Fruit fly (Drosophila melanogaster) whole organism, prepupa: ENCODE results near the gene CG1622.
A peak's percentile ranks its signal among the peaks of the same experiment; 100 is the strongest.

ENCODE experiments used
- Blimp-1 ChIP-seq: fragments of 200-800 bp; sonication (Bioruptor generic); optimal IDR thresholded peaks from 3 replicates; lab custom pipeline; 2017; ENCODE audit warnings: missing biosample characterization, missing genetic modification characterization, mild to moderate bottlenecking, moderate library complexity, missing genetic modification reagents
- CG10669 ChIP-seq: fragments of 200-800 bp; sonication (Bioruptor generic); optimal IDR thresholded peaks from 3 replicates; lab custom pipeline; 2018; ENCODE audit warnings: missing biosample characterization, mild to moderate bottlenecking, missing genetic modification characterization, moderate library complexity
- CG11902 ChIP-seq: fragments of 200-800 bp; sonication (Bioruptor generic); optimal IDR thresholded peaks from 3 replicates; lab custom pipeline; 2016; ENCODE audit warnings: missing biosample characterization, missing genetic modification characterization
- CG15336 ChIP-seq: fragments of 200-800 bp; sonication (Bioruptor generic); IDR thresholded peaks from 2 replicates; pipeline ENCODE4 v1.3.6; 2022; ENCODE audit warnings: missing biosample characterization, missing genetic modification characterization
- CG16779 ChIP-seq: fragments of 200-800 bp; sonication (Bioruptor generic); optimal IDR thresholded peaks from 3 replicates; lab custom pipeline; 2017; ENCODE audit warnings: missing biosample characterization, mild to moderate bottlenecking, missing genetic modification characterization
- CG31627 ChIP-seq: fragments of 200-800 bp; sonication (Bioruptor generic); optimal IDR thresholded peaks from 3 replicates; lab custom pipeline; 2016; ENCODE audit warnings: missing biosample characterization, missing genetic modification characterization
- CG32006 ChIP-seq: fragments of 200-800 bp; sonication (Bioruptor generic); optimal IDR thresholded peaks from 3 replicates; lab custom pipeline; 2017; ENCODE audit warnings: missing biosample characterization, mild to moderate bottlenecking, missing genetic modification characterization
- CG3919 ChIP-seq: fragments of 200-800 bp; sonication (Bioruptor generic); optimal IDR thresholded peaks from 3 replicates; lab custom pipeline; 2016; ENCODE audit warnings: missing biosample characterization, missing genetic modification characterization
- CG4318 ChIP-seq: fragments of 200-800 bp; sonication (Bioruptor generic); optimal IDR thresholded peaks from 3 replicates; lab custom pipeline; 2017; ENCODE audit warnings: missing biosample characterization, mild to moderate bottlenecking, missing genetic modification characterization
- CG6276 ChIP-seq: fragments of 200-800 bp; sonication (Bioruptor generic); optimal IDR thresholded peaks from 2 replicates; lab custom pipeline; 2017; ENCODE audit warnings: missing biosample characterization, mild to moderate bottlenecking, missing genetic modification characterization
- CG6792 ChIP-seq: fragments of 200-800 bp; sonication (Bioruptor generic); optimal IDR thresholded peaks from 3 replicates; lab custom pipeline; 2016; ENCODE audit warnings: missing biosample characterization, missing genetic modification characterization
- CG6808 ChIP-seq: fragments of 200-800 bp; sonication (Bioruptor generic); optimal IDR thresholded peaks from 3 replicates; lab custom pipeline; 2017; ENCODE audit warnings: missing biosample characterization, missing genetic modification characterization, mild to moderate bottlenecking, moderate library complexity, missing genetic modification reagents
- CG6854 ChIP-seq: fragments of 200-800 bp; sonication (Bioruptor generic); optimal IDR thresholded peaks from 2 replicates; lab custom pipeline; 2017; ENCODE audit warnings: missing biosample characterization, mild to moderate bottlenecking, missing genetic modification characterization
- CG8119 ChIP-seq: fragments of 200-800 bp; sonication (Bioruptor generic); IDR thresholded peaks from 3 replicates; pipeline ENCODE4 v1.3.6; 2022; ENCODE audit warnings: missing biosample characterization, missing genetic modification characterization
- CG8319 ChIP-seq: fragments of 200-800 bp; sonication (Bioruptor generic); optimal IDR thresholded peaks from 3 replicates; lab custom pipeline; 2016; ENCODE audit warnings: missing biosample characterization, missing genetic modification characterization
- CG8632 ChIP-seq: fragments of 200-800 bp; sonication (Bioruptor generic); optimal IDR thresholded peaks from 3 replicates; lab custom pipeline; 2016; ENCODE audit warnings: missing biosample characterization, missing genetic modification characterization
- CG9139 ChIP-seq: fragments of 200-800 bp; sonication (Bioruptor generic); optimal IDR thresholded peaks from 3 replicates; lab custom pipeline; 2017; ENCODE audit warnings: missing biosample characterization, mild to moderate bottlenecking, missing genetic modification characterization
- Eip75B ChIP-seq: fragments of 200-800 bp; sonication (Bioruptor generic); optimal IDR thresholded peaks from 3 replicates; lab custom pipeline; 2016; ENCODE audit warnings: missing biosample characterization, missing genetic modification characterization
- Eip78C ChIP-seq: fragments of 200-800 bp; sonication (Bioruptor generic); peaks from one replicate; lab custom pipeline; 2016; ENCODE audit warnings: missing biosample characterization, missing genetic modification characterization
- Ets96B ChIP-seq: fragments of 200-800 bp; optimal IDR thresholded peaks from 2 replicates; lab custom pipeline; 2019; ENCODE audit warnings: missing biosample characterization, mild to moderate bottlenecking, missing genetic modification characterization, moderate library complexity
- Gug ChIP-seq: fragments of 200-800 bp; sonication (Bioruptor generic); IDR thresholded peaks from 2 replicates; pipeline ENCODE4 v1.3.6; 2022; ENCODE audit warnings: missing biosample characterization, missing genetic modification characterization
- Hr38 ChIP-seq: sonication (Bioruptor generic); optimal IDR thresholded peaks from 2 replicates; lab custom pipeline; 2016; ENCODE audit warnings: missing biosample characterization, missing genetic modification characterization
- Hr39 ChIP-seq: fragments of 200-800 bp; sonication (Bioruptor generic); optimal IDR thresholded peaks from 2 replicates; lab custom pipeline; 2016; ENCODE audit warnings: missing biosample characterization, missing genetic modification characterization
- Hr4 ChIP-seq: fragments of 200-800 bp; sonication (Bioruptor generic); optimal IDR thresholded peaks from 3 replicates; lab custom pipeline; 2016; ENCODE audit warnings: missing biosample characterization, missing genetic modification characterization
- Lpt ChIP-seq: fragments of 200-800 bp; sonication (Bioruptor generic); optimal IDR thresholded peaks from 3 replicates; lab custom pipeline; 2016; ENCODE audit warnings: missing biosample characterization, missing genetic modification characterization
- Sox102F ChIP-seq: fragments of 200-800 bp; sonication (Bioruptor generic); optimal IDR thresholded peaks from 2 replicates; lab custom pipeline; 2016; ENCODE audit warnings: missing biosample characterization, mild to moderate bottlenecking, missing genetic modification characterization
- Sox14 ChIP-seq: fragments of 200-800 bp; sonication (Bioruptor generic); optimal IDR thresholded peaks from 3 replicates; lab custom pipeline; 2016; ENCODE audit warnings: missing biosample characterization, missing genetic modification characterization
- achi ChIP-seq: fragments of 200-800 bp; sonication (Bioruptor generic); optimal IDR thresholded peaks from 3 replicates; lab custom pipeline; 2016; ENCODE audit warnings: missing biosample characterization, missing genetic modification characterization
- acj6 ChIP-seq: fragments of 200-800 bp; sonication (Bioruptor generic); optimal IDR thresholded peaks from 3 replicates; lab custom pipeline; 2016; ENCODE audit warnings: missing biosample characterization, missing genetic modification characterization
- dsx ChIP-seq: fragments of 200-800 bp; optimal IDR thresholded peaks from 3 replicates; lab custom pipeline; 2019; ENCODE audit warnings: missing biosample characterization, mild to moderate bottlenecking, missing genetic modification characterization, moderate library complexity; ENCODE audit not compliant: poor library complexity, severe bottlenecking
- eg ChIP-seq: fragments of 200-800 bp; sonication (Bioruptor generic); IDR thresholded peaks from 3 replicates; pipeline ENCODE4 v1.3.6; 2022; ENCODE audit warnings: missing biosample characterization, missing genetic modification characterization
- esn ChIP-seq: fragments of 200-800 bp; sonication (Bioruptor generic); optimal IDR thresholded peaks from 2 replicates; lab custom pipeline; 2016; ENCODE audit warnings: missing biosample characterization, mild to moderate bottlenecking, missing genetic modification characterization, moderate library complexity
- fd59A ChIP-seq: fragments of 200-800 bp; sonication (Bioruptor generic); optimal IDR thresholded peaks from 2 replicates; lab custom pipeline; 2017; ENCODE audit warnings: missing biosample characterization, mild to moderate bottlenecking, missing genetic modification characterization, missing genetic modification reagents
- lz ChIP-seq: fragments of 200-800 bp; sonication (Bioruptor generic); optimal IDR thresholded peaks from 3 replicates; lab custom pipeline; 2016; ENCODE audit warnings: missing biosample characterization, missing genetic modification characterization
- pdm3 ChIP-seq: fragments of 200-800 bp; sonication (Bioruptor generic); optimal IDR thresholded peaks from 3 replicates; lab custom pipeline; 2016; ENCODE audit warnings: missing biosample characterization, missing genetic modification characterization
- ss ChIP-seq, 2 experiments: fragments of 200-800 bp; sonication (Bioruptor generic); optimal IDR thresholded peaks; 2 replicates in 1 of 2; 3 replicates in 1 of 2; lab custom pipeline; 2017 to 2018; ENCODE audit warnings: mild to moderate bottlenecking in 2 of 2, missing biosample characterization in 2 of 2, missing genetic modification characterization in 2 of 2, moderate library complexity in 1 of 2
- svp ChIP-seq: fragments of 200-800 bp; sonication (Bioruptor generic); peaks from one replicate; lab custom pipeline; 2016; ENCODE audit warnings: missing biosample characterization, missing genetic modification characterization

Gene CG1622

dm6 chrX:13285001-13285748 is 11.7 kb upstream of the CG1622 start, which contains the start of the genes HDAC4 and CG15743 (continued):
- TF ChIP-seq lz (GFP tag; lab: Kevin White, UChicago): peak; percentile 15
- no peak for TF ChIP-seq achi
- TF ChIP-seq Ets96B (tag; lab: Kevin White, UChicago): peak; percentile 27
- TF ChIP-seq CG15336 (GFP tag; lab: Robert Waterston, UW): no peak
- TF ChIP-seq CG11902 (GFP tag; lab: Kevin White, UChicago): no peak
- peak; percentile 56 for TF ChIP-seq esn (GFP tag; lab: Kevin White, UChicago)
- TF ChIP-seq Sox14 (GFP tag; lab: Kevin White, UChicago): peak; percentile 5
- TF ChIP-seq Hr4 (GFP tag; lab: Kevin White, UChicago): no peak
- TF ChIP-seq CG3919 (GFP tag; lab: Kevin White, UChicago): no peak
- no peak for TF ChIP-seq CG8632 (GFP tag; lab: Kevin White, UChicago)
- TF ChIP-seq Hr38 (GFP tag; lab: Kevin White, UChicago): no peak
- no peak for TF ChIP-seq Lpt (GFP tag; lab: Kevin White, UChicago)
- peak; percentile 1 for TF ChIP-seq dsx
- TF ChIP-seq pdm3 (GFP tag; lab: Kevin White, UChicago): no peak

- peak; percentile 53 for TF ChIP-seq svp (GFP tag; lab: Kevin White, UChicago)
- peak; percentile 28 for TF ChIP-seq esn (GFP tag; lab: Kevin White, UChicago)
- no peak for TF ChIP-seq lz (GFP tag; lab: Kevin White, UChicago)
- no peak for TF ChIP-seq CG6808 (GFP tag; lab: Kevin White, UChicago)
- no peak for TF ChIP-seq Sox102F
- TF ChIP-seq, all 60 proteins: peak for 2
Measured at dm6 chrX:13285749-13286336, 11.0 kb upstream of the CG1622 start.

dm6 chrX:13287854-13288376 is 9.0 kb upstream of the CG1622 start, which contains the start of gene Remo:
Gene Remo, plus strand, starts transcription at chrX:13288051.
- TF ChIP-seq esn (GFP tag; lab: Kevin White, UChicago) (peak; percentile 17), CG6854 (peak; percentile 26), CG15336 (GFP tag; lab: Robert Waterston, UW) (peak; percentile 42), Gug (GFP tag; lab: Robert Waterston, UW) (no peak), Eip78C (peak; percentile 32), CG8632 (GFP tag; lab: Kevin White, UChicago) (no peak), svp (GFP tag; lab: Kevin White, UChicago) (peak; percentile 59)
- TF ChIP-seq, all 60 proteins: peak for 5

dm6 chrX:13300835-13301502 is 4.1 kb downstream of the CG1622 start:
- TF ChIP-seq CG9139 (GFP tag; lab: Kevin White, UChicago) (no peak), CG15336 (GFP tag; lab: Robert Waterston, UW) (no peak), svp (GFP tag; lab: Kevin White, UChicago) (peak; percentile 61), eg (GFP tag; lab: Robert Waterston, UW) (0 out of 3 replicates have a peak, but pooled peaks have one; percentile 24), ss (GFP tag; optimal IDR thresholded peaks at IDR 0.05; lab: Kevin White, UChicago) (peak in 1 of 2 experiments; percentile 19), Eip75B (GFP tag; lab: Kevin White, UChicago) (no peak), esn (GFP tag; lab: Kevin White, UChicago) (no peak), achi (no peak), CG6792 (GFP tag; lab: Kevin White, UChicago) (no peak), Eip78C (peak; percentile 50), CG16779 (no peak)
- TF ChIP-seq, all 60 proteins: peak for 4

dm6 chrX:13302315-13302614 is 5.4 kb downstream of the CG1622 start, which contains the start of gene CG1764:
Gene CG1764, minus strand, starts transcription at chrX:13302415.
- TF ChIP-seq Hr39 (GFP tag; lab: Kevin White, UChicago) (no peak), fd59A (GFP tag; lab: Kevin White, UChicago) (no peak), CG6854 (no peak), Gug (GFP tag; lab: Robert Waterston, UW) (no peak), CG8319 (GFP tag; lab: Kevin White, UChicago) (no peak), CG4318 (GFP tag; lab: Kevin White, UChicago) (no peak), CG32006 (GFP tag; lab: Kevin White, UChicago) (no peak), CG10669 (GFP tag; lab: Kevin White, UChicago) (no peak), CG6276 (GFP tag; lab: Kevin White, UChicago) (no peak), CG8632 (GFP tag; lab: Kevin White, UChicago) (no peak), CG31627 (GFP tag; lab: Kevin White, UChicago) (no peak), Sox14 (GFP tag; lab: Kevin White, UChicago) (no peak), acj6 (no peak), CG16779 (no peak), pdm3 (GFP tag; lab: Kevin White, UChicago) (no peak), Blimp-1 (no peak), Ets96B (tag; lab: Kevin White, UChicago) (no peak), CG8119 (no peak)
